Worm (Caenorhabditis elegans): Measurements from ENCODE around the gene npp-26.
A peak's percentile ranks its signal among the peaks of the same experiment; 100 is the strongest.

ce11 chrIV:4747553-4747952 lies 17.0 kb upstream of the npp-26 start, which contains the start of gene tctn-1:
- TF ChIP-seq ces-1 (GFP tag; optimal IDR thresholded peaks at IDR 0.05): no peak
- peak; percentile 43 to 51 for TF ChIP-seq lsy-2 (tag; optimal IDR thresholded peaks at IDR 0.05)
- TF ChIP-seq tbx-2 (tag; optimal IDR thresholded peaks at IDR 0.05): no peak
- TF ChIP-seq elt-3 (tag; optimal IDR thresholded peaks at IDR 0.05): no peak
- TF ChIP-seq sox-4 (tag; optimal IDR thresholded peaks at IDR 0.05): no peak
- TF ChIP-seq efl-1 (optimal IDR thresholded peaks at IDR 0.05): no peak
- TF ChIP-seq efl-1 (GFP tag; optimal IDR thresholded peaks at IDR 0.05 in 1 of 2): peak in 1 of 2 experiments; percentile 35
